Fruit fly (Drosophila melanogaster): Measurements from ENCODE around the gene zfh1.
A peak's percentile ranks its signal among the peaks of the same experiment; 100 is the strongest.

zfh1 gene

dm6 chr3R:30794564-30795313, 29.0 kb downstream of the zfh1 start (continued):
- TF ChIP-seq CG15269 (tag; optimal IDR thresholded peaks at IDR 0.05) = no peak
- no peak; the same call in 1 of the 3 replicates for TF ChIP-seq Doc3 (GFP tag; IDR thresholded peaks at IDR 0.05; ENCODE audit: partially characterized antibody)
- no peak for TF ChIP-seq CG2129 (GFP tag; IDR thresholded peaks at IDR 0.05; ENCODE audit: partially characterized antibody)
- no peak for TF ChIP-seq CG7271 (tag; optimal IDR thresholded peaks at IDR 0.05)
- no peak for TF ChIP-seq CG15011 (GFP tag; optimal IDR thresholded peaks at IDR 0.05)
- no peak for TF ChIP-seq Hr3 (GFP tag; optimal IDR thresholded peaks at IDR 0.05)
- TF ChIP-seq CG10959 (GFP tag; IDR thresholded peaks at IDR 0.05) = no peak
- TF ChIP-seq emc (GFP tag; optimal IDR thresholded peaks at IDR 0.05) = no peak
- TF ChIP-seq CG17186 (GFP tag; optimal IDR thresholded peaks at IDR 0.05) = no peak
- no peak for TF ChIP-seq CG2202 (tag; optimal IDR thresholded peaks at IDR 0.05)
- no peak for TF ChIP-seq CG31365 (tag; optimal IDR thresholded peaks at IDR 0.05)
- no peak for TF ChIP-seq CG8944 (GFP tag; optimal IDR thresholded peaks at IDR 0.05)
- TF ChIP-seq ci (GFP tag; IDR thresholded peaks at IDR 0.05) = 0 out of 3 replicates have a peak, but pooled peaks have one; percentile 17
- no peak for TF ChIP-seq lab (GFP tag; optimal IDR thresholded peaks at IDR 0.05)
- no peak for TF ChIP-seq oc (tag; optimal IDR thresholded peaks at IDR 0.05)
- no peak for TF ChIP-seq ftz-f1 (GFP tag; optimal IDR thresholded peaks at IDR 0.05)
- peak; percentile 56 for TF ChIP-seq BEAF-32 (GFP tag; optimal IDR thresholded peaks at IDR 0.05)
- peak in 1 of 2 experiments; percentile 9 for TF ChIP-seq Trl (optimal IDR thresholded peaks at IDR 0.05)
- no peak for TF ChIP-seq Trl (GFP tag; optimal IDR thresholded peaks at IDR 0.05)
- TF ChIP-seq CG6689 (GFP tag; IDR thresholded peaks at IDR 0.05) = no peak
- TF ChIP-seq chif (GFP tag; optimal IDR thresholded peaks at IDR 0.05) = no peak
- no peak for TF ChIP-seq peb (GFP tag; IDR thresholded peaks at IDR 0.05)
- TF ChIP-seq Mes4 (GFP tag; optimal IDR thresholded peaks at IDR 0.05) = no peak
- TF ChIP-seq Elba2 (GFP tag; optimal IDR thresholded peaks at IDR 0.05) = no peak
- no peak for TF ChIP-seq slbo (GFP tag; IDR thresholded peaks at IDR 0.05)
- no peak for TF ChIP-seq B-H2 (GFP tag; optimal IDR thresholded peaks at IDR 0.05)
- no peak for TF ChIP-seq CG32767 (GFP tag; IDR thresholded peaks at IDR 0.05)
- TF ChIP-seq ken (GFP tag; IDR thresholded peaks at IDR 0.05) = no peak
- no peak for TF ChIP-seq CG17802 (tag; optimal IDR thresholded peaks at IDR 0.05)
- no peak for TF ChIP-seq HLH4C (GFP tag; IDR thresholded peaks at IDR 0.05; ENCODE audit: partially characterized antibody)
- TF ChIP-seq CG4404 (GFP tag; IDR thresholded peaks at IDR 0.05) = no peak
- no peak for TF ChIP-seq ham (GFP tag; IDR thresholded peaks at IDR 0.05)
- peak; percentile 22 for TF ChIP-seq chn (GFP tag; optimal IDR thresholded peaks at IDR 0.05)
- peak; percentile 23 for TF ChIP-seq CG17829 (tag; optimal IDR thresholded peaks at IDR 0.05)
- TF ChIP-seq tup (GFP tag; optimal IDR thresholded peaks at IDR 0.05) = no peak
- TF ChIP-seq CG7928 (GFP tag; optimal IDR thresholded peaks at IDR 0.05) = no peak
- TF ChIP-seq dpn (GFP tag; optimal IDR thresholded peaks at IDR 0.05) = no peak
- 0 out of 4 replicates have a peak, but pooled peaks have one; percentile 11 for TF ChIP-seq chinmo (GFP tag; IDR thresholded peaks at IDR 0.05; ENCODE audit: partially characterized antibody)
- no peak for TF ChIP-seq CG10366 (GFP tag; IDR thresholded peaks at IDR 0.05)
- no peak for TF ChIP-seq Ravus (GFP tag; IDR thresholded peaks at IDR 0.05)
- no peak for TF ChIP-seq CG10274 (GFP tag; optimal IDR thresholded peaks at IDR 0.05)
- no peak for TF ChIP-seq nau (GFP tag; optimal IDR thresholded peaks at IDR 0.05)
- TF ChIP-seq zen (tag; optimal IDR thresholded peaks at IDR 0.05) = no peak
- TF ChIP-seq cato (GFP tag; optimal IDR thresholded peaks at IDR 0.05; ENCODE audit: borderline replicate concordance) = no peak
- no peak for TF ChIP-seq dysf (GFP tag; IDR thresholded peaks at IDR 0.05)
- TF ChIP-seq CG6254 (GFP tag; optimal IDR thresholded peaks at IDR 0.05) = no peak
- no peak for TF ChIP-seq E2f1 (GFP tag; IDR thresholded peaks at IDR 0.05)
- no peak for TF ChIP-seq dimm (GFP tag; IDR thresholded peaks at IDR 0.05)
- TF ChIP-seq insv (GFP tag; optimal IDR thresholded peaks at IDR 0.05) = no peak
- TF ChIP-seq ase (GFP tag; IDR thresholded peaks at IDR 0.05) = no peak
